Worm (Caenorhabditis elegans): Measurements from ENCODE around the gene clec-122.

The clec-122 gene

ce11 chrII:3108101-3108500 lies 2.2 kb downstream of the clec-122 start:
- TF ChIP-seq nhr-19 (GFP tag; conservative IDR thresholded peaks at IDR 0.05) (no peak), efl-1 (optimal IDR thresholded peaks at IDR 0.05) (no peak), efl-1 (GFP tag; optimal IDR thresholded peaks at IDR 0.05 in 1 of 2) (no peak), nhr-47 (tag; optimal IDR thresholded peaks at IDR 0.05) (no peak), ceh-82 (tag; optimal IDR thresholded peaks at IDR 0.05) (no peak), aly-2 (tag; optimal IDR thresholded peaks at IDR 0.05) (no peak), lin-13 (GFP tag; optimal IDR thresholded peaks at IDR 0.05) (no peak), elt-2 (tag; optimal IDR thresholded peaks at IDR 0.05) (no peak), ama-1 (optimal IDR thresholded peaks at IDR 0.05) (no peak), aha-1 (tag; optimal IDR thresholded peaks at IDR 0.05) (no peak), sox-4 (tag; optimal IDR thresholded peaks at IDR 0.05) (no peak), lin-39 (tag; optimal IDR thresholded peaks at IDR 0.05) (no peak), C16A3.4 (tag; optimal IDR thresholded peaks at IDR 0.05) (no peak), egl-13 (tag; optimal IDR thresholded peaks at IDR 0.05) (no peak)

ce11 chrII:3109533-3109932 lies 3.7 kb downstream of the clec-122 start:
- no peak for TF ChIP-seq pqm-1 (tag; optimal IDR thresholded peaks at IDR 0.05)
- TF ChIP-seq zip-4 (GFP tag; optimal IDR thresholded peaks at IDR 0.05), result no peak

- no peak for TF ChIP-seq efl-1 (optimal IDR thresholded peaks at IDR 0.05)
- no peak for TF ChIP-seq efl-1 (GFP tag; optimal IDR thresholded peaks at IDR 0.05 in 1 of 2)
- TF ChIP-seq zip-4 (GFP tag; optimal IDR thresholded peaks at IDR 0.05), result no peak
- TF ChIP-seq ztf-11 (tag; optimal IDR thresholded peaks at IDR 0.05), result no peak
- no peak for TF ChIP-seq lin-13 (GFP tag; optimal IDR thresholded peaks at IDR 0.05)
- TF ChIP-seq mef-2 (tag; optimal IDR thresholded peaks at IDR 0.05), result no peak
- TF ChIP-seq C16A3.4 (tag; optimal IDR thresholded peaks at IDR 0.05), result no peak
- TF ChIP-seq C04F5.9 (tag; optimal IDR thresholded peaks at IDR 0.05), result no peak
- no peak for TF ChIP-seq elt-2 (tag; optimal IDR thresholded peaks at IDR 0.05)
- TF ChIP-seq sup-37 (GFP tag; optimal IDR thresholded peaks at IDR 0.05), result no peak
- no peak for TF ChIP-seq egl-13 (tag; optimal IDR thresholded peaks at IDR 0.05)
- TF ChIP-seq mdl-1 (tag; optimal IDR thresholded peaks at IDR 0.05), result no peak
- no peak for TF ChIP-seq blmp-1 (tag; optimal IDR thresholded peaks at IDR 0.05)
Measured at ce11 chrII:3110099-3110498, 4.2 kb downstream of the clec-122 start.

ce11 chrII:3111147-3111546 lies 5.3 kb downstream of the clec-122 start, which contains the start of gene Y25C1A.13:
Gene Y25C1A.13 (minus strand): TSS chrII:3111247.
- TF ChIP-seq tlp-1 (tag; optimal IDR thresholded peaks at IDR 0.05) (no peak), lin-14 (GFP tag; optimal IDR thresholded peaks at IDR 0.05) (peak; percentile 40), jun-1 (tag; optimal IDR thresholded peaks at IDR 0.05) (no peak)

- TF ChIP-seq jun-1 (tag; optimal IDR thresholded peaks at IDR 0.05) (no peak), dsc-1 (tag; optimal IDR thresholded peaks at IDR 0.05) (no peak), nhr-47 (tag; optimal IDR thresholded peaks at IDR 0.05) (no peak), lin-13 (GFP tag; optimal IDR thresholded peaks at IDR 0.05) (no peak), ceh-8 (GFP tag; optimal IDR thresholded peaks at IDR 0.05) (no peak), sup-37 (GFP tag; optimal IDR thresholded peaks at IDR 0.05) (no peak), nhr-71 (tag; optimal IDR thresholded peaks at IDR 0.05) (no peak), mep-1 (tag; optimal IDR thresholded peaks at IDR 0.05) (no peak), lin-39 (tag; optimal IDR thresholded peaks at IDR 0.05) (no peak), nhr-237 (tag; optimal IDR thresholded peaks at IDR 0.05) (no peak), fos-1 (tag; optimal IDR thresholded peaks at IDR 0.05) (no peak), lin-15B (tag; optimal IDR thresholded peaks at IDR 0.05) (no peak), grh-1 (GFP tag; IDR thresholded peaks at IDR 0.05) (no peak), tlp-1 (tag; optimal IDR thresholded peaks at IDR 0.05) (no peak), pqm-1 (tag; optimal IDR thresholded peaks at IDR 0.05) (no peak)
Measured at ce11 chrII:3112313-3112712, 6.4 kb downstream of the clec-122 start, which contains the start of gene Y25C1A.2. Gene Y25C1A.2 (plus strand): TSS chrII:3112613.

- TF ChIP-seq fkh-8 (tag; optimal IDR thresholded peaks at IDR 0.05) (no peak), fkh-10 (GFP tag; optimal IDR thresholded peaks at IDR 0.05) (no peak), snpc-4 (tag; optimal IDR thresholded peaks at IDR 0.05) (peak; percentile 45)
Measured at ce11 chrII:3113289-3113688, 7.4 kb downstream of the clec-122 start.

All from whole organism, L1 larva.